7 worm cellular contexts compared by ENCODE assay signal in the genomic region with DNA sequence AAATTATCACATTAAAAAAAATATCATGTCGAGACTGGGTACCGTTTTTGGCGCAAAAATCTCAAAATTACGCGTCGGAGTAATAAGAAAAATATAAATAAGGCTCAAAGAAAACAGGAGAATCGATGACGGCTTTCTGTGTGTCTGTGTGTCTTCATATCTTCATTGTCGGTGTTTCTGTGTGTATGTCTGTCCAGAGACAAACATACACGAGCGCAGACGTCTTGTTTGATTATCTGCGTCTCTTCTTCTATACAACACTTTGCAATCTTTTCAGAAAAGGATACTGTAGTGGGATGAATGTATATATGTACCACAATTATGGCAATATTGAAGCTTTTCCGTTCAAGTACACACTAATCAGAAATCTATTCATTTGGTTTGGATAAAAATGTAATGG.
TF ChIP-seq lines count a peak whose summit lies in the region.

A gene (minus strand): TSS at position 252 of the 400 bp plus-strand sequence.

TF ChIP-seq in whole organism, L1 larva, 84 proteins besides CTCF, POLR2A, EP300 and RAD21 (continues in another document):
- peak in 1 of 6 experiments; percentile 16 for TF ChIP-seq elt-3 (tag; optimal IDR thresholded peaks at IDR 0.05; lab: Kevin White, UChicago)
- peak; percentile 56 for TF ChIP-seq snu-23 (GFP tag; optimal IDR thresholded peaks at IDR 0.05; lab: Kevin White, UChicago)
- TF ChIP-seq C16A3.4 (tag; optimal IDR thresholded peaks at IDR 0.05; lab: Kevin White, UChicago) = peak; percentile 34
- TF ChIP-seq nhr-20 (tag; optimal IDR thresholded peaks at IDR 0.05; lab: Kevin White, UChicago) = peak; percentile 34
- TF ChIP-seq lin-35 (GFP tag; optimal IDR thresholded peaks at IDR 0.05; lab: Kevin White, UChicago) = peak; percentile 24 to 54
- TF ChIP-seq egl-27 (tag; optimal IDR thresholded peaks at IDR 0.05; lab: Kevin White, UChicago) = no peak
- TF ChIP-seq irx-1 (tag; optimal IDR thresholded peaks at IDR 0.05; lab: Kevin White, UChicago) = peak; percentile 17
- TF ChIP-seq efl-1 (optimal IDR thresholded peaks at IDR 0.05; lab: Kevin White, UChicago) = peak; percentile 25 to 52
- peak; percentile 11 to 13 for TF ChIP-seq efl-1 (GFP tag; optimal IDR thresholded peaks at IDR 0.05 in 1 of 2; lab: Kevin White, UChicago)
- no peak for TF ChIP-seq ztf-11 (tag; optimal IDR thresholded peaks at IDR 0.05; lab: Kevin White, UChicago)
- peak; percentile 49 to 87 for TF ChIP-seq lsy-2 (tag; optimal IDR thresholded peaks at IDR 0.05; lab: Kevin White, UChicago)
- peak; percentile 11 for TF ChIP-seq F16B12.6 (tag; optimal IDR thresholded peaks at IDR 0.05; lab: Kevin White, UChicago)

TF ChIP-seq in whole organism, L2 larva, 48 proteins besides CTCF, POLR2A, EP300 and RAD21 (continues in another document):
- TF ChIP-seq crh-2 (tag; optimal IDR thresholded peaks at IDR 0.05; lab: Kevin White, UChicago) (peak; percentile 65), nhr-25 (tag; optimal IDR thresholded peaks at IDR 0.05; lab: Kevin White, UChicago) (peak; percentile 7), C34F6.9 (tag; optimal IDR thresholded peaks at IDR 0.05; lab: Kevin White, UChicago) (peak; percentile 68), ztf-4 (tag; optimal IDR thresholded peaks at IDR 0.05; lab: Kevin White, UChicago) (peak; percentile 16), F13H6.1 (tag; optimal IDR thresholded peaks at IDR 0.05; lab: Kevin White, UChicago) (peak; percentile 56), nhr-129 (tag; optimal IDR thresholded peaks at IDR 0.05; lab: Kevin White, UChicago) (peak; percentile 59), unc-55 (GFP tag; optimal IDR thresholded peaks at IDR 0.05; lab: Kevin White, UChicago) (peak; percentile 51), sma-9 (GFP tag; optimal IDR thresholded peaks at IDR 0.05; lab: Kevin White, UChicago) (peak; percentile 59), sma-9 (tag; optimal IDR thresholded peaks at IDR 0.05; lab: Kevin White, UChicago) (no peak), unc-39 (tag; optimal IDR thresholded peaks at IDR 0.05; lab: Kevin White, UChicago) (no peak), elt-1 (tag; optimal IDR thresholded peaks at IDR 0.05; lab: Kevin White, UChicago) (no peak), nhr-77 (tag; optimal IDR thresholded peaks at IDR 0.05; lab: Kevin White, UChicago) (no peak), sma-3 (GFP tag; optimal IDR thresholded peaks at IDR 0.05; lab: Kevin White, UChicago) (peak; percentile 47)

TF ChIP-seq in whole organism, L3 larva, 47 proteins besides CTCF, POLR2A, EP300 and RAD21 (continues in another document):
- TF ChIP-seq hmg-11 (tag; optimal IDR thresholded peaks at IDR 0.05; lab: Kevin White, UChicago) = peak; percentile 67
- TF ChIP-seq ceh-9 (tag; optimal IDR thresholded peaks at IDR 0.05; lab: Kevin White, UChicago) = no peak
- peak; percentile 14 for TF ChIP-seq tbx-2 (tag; optimal IDR thresholded peaks at IDR 0.05; lab: Kevin White, UChicago)
- TF ChIP-seq nhr-67 (tag; optimal IDR thresholded peaks at IDR 0.05; lab: Kevin White, UChicago) = no peak
- peak; percentile 64 for TF ChIP-seq elt-2 (tag; optimal IDR thresholded peaks at IDR 0.05; lab: Kevin White, UChicago)
- TF ChIP-seq lin-39 (tag; optimal IDR thresholded peaks at IDR 0.05; lab: Kevin White, UChicago) = peak; percentile 26
- TF ChIP-seq lsy-12 (tag; optimal IDR thresholded peaks at IDR 0.05; lab: Kevin White, UChicago) = no peak
- no peak for TF ChIP-seq ceh-28 (tag; optimal IDR thresholded peaks at IDR 0.05; lab: Kevin White, UChicago)
- no peak for TF ChIP-seq ztf-11 (tag; optimal IDR thresholded peaks at IDR 0.05; lab: Kevin White, UChicago)
- peak; percentile 2 for TF ChIP-seq lin-15B (tag; optimal IDR thresholded peaks at IDR 0.05; lab: Kevin White, UChicago)
- TF ChIP-seq nhr-77 (tag; optimal IDR thresholded peaks at IDR 0.05; lab: Kevin White, UChicago) = no peak
- TF ChIP-seq pha-4 (tag; optimal IDR thresholded peaks at IDR 0.05; lab: Kevin White, UChicago) = peak; percentile 86
- peak; percentile 78 for TF ChIP-seq nfya-1 (tag; optimal IDR thresholded peaks at IDR 0.05; lab: Kevin White, UChicago; ENCODE audit: insufficient read depth)

TF ChIP-seq in whole organism, L4 larva, 104 proteins besides CTCF, POLR2A, EP300 and RAD21 (continues in another document):
- TF ChIP-seq fkh-10 (GFP tag; optimal IDR thresholded peaks at IDR 0.05; lab: Kevin White, UChicago) (no peak), unc-130 (GFP tag; optimal IDR thresholded peaks at IDR 0.05; lab: Kevin White, UChicago) (no peak), R02D3.7 (tag; optimal IDR thresholded peaks at IDR 0.05; lab: Kevin White, UChicago) (no peak), ceh-44 (GFP tag; IDR thresholded peaks at IDR 0.05; lab: Robert Waterston, UW) (no peak), zip-11 (GFP tag; IDR thresholded peaks at IDR 0.05; lab: Robert Waterston, UW) (no peak), lin-38 (GFP tag; IDR thresholded peaks at IDR 0.05; lab: Robert Waterston, UW) (peak; percentile 58), aly-2 (tag; optimal IDR thresholded peaks at IDR 0.05; lab: Kevin White, UChicago) (no peak), ctbp-1 (GFP tag; IDR thresholded peaks at IDR 0.05; lab: Robert Waterston, UW) (no peak), lin-13 (GFP tag; optimal IDR thresholded peaks at IDR 0.05; lab: Kevin White, UChicago) (no peak), nhr-41 (GFP tag; IDR thresholded peaks at IDR 0.05; lab: Robert Waterston, UW) (no peak), ces-1 (GFP tag; optimal IDR thresholded peaks at IDR 0.05; lab: Kevin White, UChicago) (no peak), ceh-82 (tag; optimal IDR thresholded peaks at IDR 0.05; lab: Kevin White, UChicago) (no peak), nhr-77 (tag; optimal IDR thresholded peaks at IDR 0.05; lab: Kevin White, UChicago) (no peak), T26A8.4 (GFP tag; IDR thresholded peaks at IDR 0.05; lab: Robert Waterston, UW) (peak; percentile 63; the same call in 1 of the 2 replicates)

TF ChIP-seq in whole organism, late embryonic, 69 proteins besides CTCF, POLR2A, EP300 and RAD21 (continues in another document):
- TF ChIP-seq elt-2 (tag; optimal IDR thresholded peaks at IDR 0.05; lab: Kevin White, UChicago) (peak; percentile 30), hlh-6 (tag; optimal IDR thresholded peaks at IDR 0.05; lab: Kevin White, UChicago) (no peak), ref-2 (tag; optimal IDR thresholded peaks at IDR 0.05; lab: Kevin White, UChicago) (peak; percentile 28), ceh-22 (tag; optimal IDR thresholded peaks at IDR 0.05; lab: Kevin White, UChicago) (no peak), Y22D7AL.16 (tag; optimal IDR thresholded peaks at IDR 0.05; lab: Kevin White, UChicago) (no peak), ceh-14 (tag; optimal IDR thresholded peaks at IDR 0.05; lab: Kevin White, UChicago) (no peak), fkh-10 (GFP tag; optimal IDR thresholded peaks at IDR 0.05; lab: Kevin White, UChicago) (no peak), sox-2 (GFP tag; IDR thresholded peaks at IDR 0.05; lab: Robert Waterston, UW) (no peak), hlh-13 (GFP tag; optimal IDR thresholded peaks at IDR 0.05; lab: Kevin White, UChicago) (no peak), hlh-8 (tag; optimal IDR thresholded peaks at IDR 0.05; lab: Kevin White, UChicago) (no peak), ceh-19 (GFP tag; optimal IDR thresholded peaks at IDR 0.05; lab: Kevin White, UChicago) (no peak), odd-2 (tag; optimal IDR thresholded peaks at IDR 0.05; lab: Kevin White, UChicago) (no peak), zip-5 (tag; optimal IDR thresholded peaks at IDR 0.05; lab: Kevin White, UChicago) (no peak), unc-86 (tag; optimal IDR thresholded peaks at IDR 0.05; lab: Kevin White, UChicago) (peak; percentile 4)

TF ChIP-seq in whole organism, mixed stage, embryonic, 35 proteins besides CTCF, POLR2A, EP300 and RAD21 (continues in another document):
- TF ChIP-seq mls-2 (tag; optimal IDR thresholded peaks at IDR 0.05; lab: Kevin White, UChicago) = peak; percentile 3
- peak; percentile 10 for TF ChIP-seq ham-2 (GFP tag; optimal IDR thresholded peaks at IDR 0.05; lab: Kevin White, UChicago)
- TF ChIP-seq unc-120 (tag; optimal IDR thresholded peaks at IDR 0.05; lab: Kevin White, UChicago; ENCODE audit: poor library complexity, severe bottlenecking) = peak; percentile 37
- TF ChIP-seq ceh-83 (GFP tag; optimal IDR thresholded peaks at IDR 0.05; lab: Kevin White, UChicago) = no peak
- no peak for TF ChIP-seq ceh-39 (tag; optimal IDR thresholded peaks at IDR 0.05; lab: Kevin White, UChicago)
- no peak for TF ChIP-seq flh-1 (GFP tag; optimal IDR thresholded peaks at IDR 0.05; lab: Kevin White, UChicago)
- TF ChIP-seq unc-62 (GFP tag; optimal IDR thresholded peaks at IDR 0.05; lab: Kevin White, UChicago) = no peak
- TF ChIP-seq lin-32 (GFP tag; optimal IDR thresholded peaks at IDR 0.05; lab: Kevin White, UChicago) = no peak
- peak; percentile 68 for TF ChIP-seq pha-4 (tag; optimal IDR thresholded peaks at IDR 0.05; lab: Kevin White, UChicago)
- TF ChIP-seq nhr-237 (tag; optimal IDR thresholded peaks at IDR 0.05; lab: Kevin White, UChicago) = no peak
- no peak for TF ChIP-seq unc-39 (tag; optimal IDR thresholded peaks at IDR 0.05; lab: Kevin White, UChicago)
- TF ChIP-seq blmp-1 (tag; optimal IDR thresholded peaks at IDR 0.05; lab: Kevin White, UChicago) = no peak
- TF ChIP-seq lsy-2 (tag; optimal IDR thresholded peaks at IDR 0.05; lab: Kevin White, UChicago) = peak; percentile 43
- TF ChIP-seq ces-1 (GFP tag; optimal IDR thresholded peaks at IDR 0.05; lab: Kevin White, UChicago) = no peak
- TF ChIP-seq nhr-28 (tag; optimal IDR thresholded peaks at IDR 0.05; lab: Kevin White, UChicago) = no peak

TF ChIP-seq in whole organism, young adult, 124 proteins besides CTCF, POLR2A, EP300 and RAD21 (continues in another document):
- TF ChIP-seq lin-26 (GFP tag; IDR thresholded peaks at IDR 0.05; lab: Robert Waterston, UW) (0 out of 2 replicates have a peak, but pooled peaks have one; percentile 31), Y79H2A.3 (GFP tag; conservative IDR thresholded peaks at IDR 0.05; lab: Robert Waterston, UW) (no peak), cebp-1 (GFP tag; IDR thresholded peaks at IDR 0.05; lab: Robert Waterston, UW) (no peak), cebp-1 (tag; optimal IDR thresholded peaks at IDR 0.05; lab: Kevin White, UChicago) (peak; percentile 31), ekl-4 (GFP tag; IDR thresholded peaks at IDR 0.05; lab: Robert Waterston, UW) (no peak), hmg-1.2 (GFP tag; IDR thresholded peaks at IDR 0.05; lab: Robert Waterston, UW) (peak; percentile 63; the same call in 1 of the 2 replicates), lin-40 (tag; optimal IDR thresholded peaks at IDR 0.05; lab: Kevin White, UChicago) (peak; percentile 41), Y56A3A.18 (GFP tag; IDR thresholded peaks at IDR 0.05; lab: Robert Waterston, UW) (no peak), hmg-20 (GFP tag; IDR thresholded peaks at IDR 0.05; lab: Robert Waterston, UW) (no peak), ztf-26 (tag; optimal IDR thresholded peaks at IDR 0.05; lab: Kevin White, UChicago) (peak; percentile 37), snpc-1.3 (tag; optimal IDR thresholded peaks at IDR 0.05; lab: Kevin White, UChicago; ENCODE audit: insufficient read depth) (no peak), tbx-9 (tag; optimal IDR thresholded peaks at IDR 0.05; lab: Kevin White, UChicago; ENCODE audit: borderline replicate concordance) (no peak), tbp1 (GFP tag; optimal IDR thresholded peaks at IDR 0.05; lab: Kevin White, UChicago) (peak; percentile 25), C17E4.6 (GFP tag; IDR thresholded peaks at IDR 0.05; lab: Robert Waterston, UW) (0 out of 2 replicates have a peak, but pooled peaks have one; percentile 19), ZK185.1 (tag; optimal IDR thresholded peaks at IDR 0.05; lab: Kevin White, UChicago; ENCODE audit: poor library complexity, severe bottlenecking) (no peak)
